Fruit fly (Drosophila melanogaster) whole organism, embryonic: ENCODE data around the gene Acp98AB.

Source experiments
- CG12104 ChIP-seq: fragments of 200-800 bp; sonication (Bioruptor generic); optimal IDR thresholded peaks from 3 replicates; lab custom pipeline; 2016; ENCODE audit warnings: missing biosample characterization, missing genetic modification characterization
- CG2120 ChIP-seq: fragments of 200-800 bp; sonication (Bioruptor generic); optimal IDR thresholded peaks from 3 replicates; lab custom pipeline; 2016; ENCODE audit warnings: missing biosample characterization, missing genetic modification characterization
- Chrac-16 ChIP-seq: fragments of 200-800 bp; sonication (Bioruptor generic); optimal IDR thresholded peaks from 3 replicates; lab custom pipeline; 2016; ENCODE audit warnings: missing biosample characterization, missing genetic modification characterization
- Dll ChIP-seq: fragments of 200-800 bp; sonication (Bioruptor generic); IDR thresholded peaks from 4 replicates; pipeline ENCODE4 v1.3.6; 2022; ENCODE audit warnings: missing biosample characterization, missing genetic modification characterization; ENCODE audit not compliant: partially characterized antibody
- pho ChIP-seq: fragments of 200-800 bp; sonication (Bioruptor generic); optimal IDR thresholded peaks from 2 replicates; lab custom pipeline; 2016; ENCODE audit warnings: missing biosample characterization, missing genetic modification characterization
- phol ChIP-seq: fragments of 200-800 bp; sonication (Bioruptor generic); optimal IDR thresholded peaks from 3 replicates; lab custom pipeline; 2018; ENCODE audit warnings: missing biosample characterization, mild to moderate bottlenecking, missing genetic modification characterization, moderate library complexity
- pnt ChIP-seq: fragments of 200-800 bp; sonication (Bioruptor generic); optimal IDR thresholded peaks from 3 replicates; lab custom pipeline; 2016; ENCODE audit warnings: missing biosample characterization, missing genetic modification characterization
- tna ChIP-seq: fragments of 200-800 bp; sonication (Bioruptor generic); IDR thresholded peaks from 2 replicates; pipeline ENCODE4 v1.3.6; 2022; ENCODE audit warnings: missing biosample characterization, missing genetic modification characterization; ENCODE audit not compliant: partially characterized antibody

DNA sequence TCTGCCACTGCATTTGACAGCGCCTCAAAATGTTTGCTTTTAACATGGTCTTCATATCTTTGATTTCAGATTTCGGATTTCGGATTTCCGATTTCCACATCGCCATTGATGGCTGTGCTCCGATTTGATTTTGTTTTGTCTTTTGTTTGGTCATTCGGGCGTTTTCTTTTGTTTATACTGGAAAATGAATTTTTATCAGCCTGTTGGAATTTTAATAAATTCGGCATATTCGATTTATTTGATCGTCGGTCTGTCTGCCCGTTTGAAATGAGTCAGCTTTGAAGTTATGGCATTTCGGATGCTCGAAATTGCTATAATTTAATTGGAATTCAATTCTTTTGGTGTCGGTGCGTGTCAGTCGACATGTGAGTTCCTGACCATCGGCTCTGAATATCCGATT, 46.0 kb downstream of the Acp98AB start:
- TF ChIP-seq tna (no peak), pho (GFP tag; lab: Kevin White, UChicago) (no peak), Dll (GFP tag; lab: Robert Waterston, UW) (no peak), pnt (no peak), CG12104 (GFP tag; lab: Kevin White, UChicago) (no peak), phol (tag; lab: Kevin White, UChicago) (no peak), CG2120 (GFP tag; lab: Kevin White, UChicago) (no peak), Chrac-16 (GFP tag; lab: Kevin White, UChicago) (no peak)
